Fruit fly (Drosophila melanogaster) whole organism, adult: Measurements from ENCODE around the gene CG7785.

Experiments
- CG11617 ChIP-seq: fragments of 200-800 bp; sonication (Bioruptor generic); optimal IDR thresholded peaks from 2 replicates; lab custom pipeline; 2017; ENCODE audit warnings: mild to moderate bottlenecking, missing biosample characterization, missing genetic modification reagents, missing genetic modification characterization
- CG12768 ChIP-seq: fragments of 200-800 bp; sonication (Bioruptor generic); optimal IDR thresholded peaks from 2 replicates; lab custom pipeline; 2017; ENCODE audit warnings: missing biosample characterization, missing genetic modification characterization, mild to moderate bottlenecking, moderate library complexity, missing genetic modification reagents
- CG14711 ChIP-seq: fragments of 200-800 bp; sonication (Bioruptor generic); optimal IDR thresholded peaks from 2 replicates; lab custom pipeline; 2018; ENCODE audit warnings: missing biosample characterization, mild to moderate bottlenecking, missing genetic modification characterization, moderate library complexity
- CG1620 ChIP-seq: fragments of 200-800 bp; sonication (Bioruptor generic); optimal IDR thresholded peaks from 2 replicates; lab custom pipeline; 2016; ENCODE audit warnings: missing biosample characterization, missing genetic modification characterization
- CG33017 ChIP-seq: fragments of 200-800 bp; sonication (Bioruptor generic); optimal IDR thresholded peaks from 2 replicates; lab custom pipeline; 2018; ENCODE audit warnings: missing biosample characterization, mild to moderate bottlenecking, missing genetic modification characterization, moderate library complexity
- CG5204 ChIP-seq: fragments of 200-800 bp; sonication (Bioruptor generic); optimal IDR thresholded peaks from 2 replicates; lab custom pipeline; 2016; ENCODE audit warnings: missing biosample characterization, missing genetic modification characterization
- CG7045 ChIP-seq: fragments of 200-800 bp; sonication (Bioruptor generic); optimal IDR thresholded peaks from 2 replicates; lab custom pipeline; 2017; ENCODE audit warnings: missing biosample characterization, mild to moderate bottlenecking, missing genetic modification characterization
- CG7101 ChIP-seq: fragments of 200-800 bp; sonication (Bioruptor generic); optimal IDR thresholded peaks from 2 replicates; lab custom pipeline; 2018; ENCODE audit warnings: missing biosample characterization, mild to moderate bottlenecking, missing genetic modification characterization, moderate library complexity
- Clk ChIP-seq: fragments of 200-800 bp; sonication (Bioruptor generic); optimal IDR thresholded peaks from 2 replicates; lab custom pipeline; 2017; ENCODE audit warnings: missing biosample characterization, missing genetic modification characterization
- Crg-1 ChIP-seq: fragments of 200-800 bp; sonication (Bioruptor generic); optimal IDR thresholded peaks from 2 replicates; lab custom pipeline; 2016; ENCODE audit warnings: missing biosample characterization, missing genetic modification characterization
- Hr96 ChIP-seq: fragments of 200-800 bp; sonication (Bioruptor generic); optimal IDR thresholded peaks from 2 replicates; lab custom pipeline; 2016; ENCODE audit warnings: missing biosample characterization, missing genetic modification characterization
- Mnt ChIP-seq: fragments of 200-800 bp; sonication (Bioruptor generic); optimal IDR thresholded peaks from 2 replicates; lab custom pipeline; 2016; ENCODE audit warnings: missing biosample characterization, mild to moderate bottlenecking, missing genetic modification characterization
- bab1 ChIP-seq: fragments of 200-800 bp; sonication (Bioruptor generic); optimal IDR thresholded peaks from 3 replicates; lab custom pipeline; 2019; ENCODE audit warnings: missing biosample characterization, mild to moderate bottlenecking, missing genetic modification characterization, moderate library complexity
- cic ChIP-seq: fragments of 200-800 bp; sonication (Bioruptor generic); optimal IDR thresholded peaks from 2 replicates; lab custom pipeline; 2017; ENCODE audit warnings: missing biosample characterization, mild to moderate bottlenecking, missing genetic modification characterization, moderate library complexity
- cnc ChIP-seq, 2 experiments: fragments of >200 bp; optimal IDR thresholded peaks; 2 replicates each; lab custom pipeline; 2017
- kay ChIP-seq: fragments of 200-800 bp; sonication (Bioruptor generic); peaks from one replicate; lab custom pipeline; 2016; ENCODE audit warnings: missing biosample characterization, missing genetic modification characterization, borderline replicate concordance
- ovo ChIP-seq: fragments of 200-800 bp; sonication (Bioruptor generic); optimal IDR thresholded peaks from 2 replicates; lab custom pipeline; 2016; ENCODE audit warnings: missing biosample characterization, missing genetic modification characterization
- pad ChIP-seq: fragments of 200-800 bp; sonication (Bioruptor generic); optimal IDR thresholded peaks from 3 replicates; lab custom pipeline; 2017; ENCODE audit warnings: missing biosample characterization, missing genetic modification characterization, mild to moderate bottlenecking, moderate library complexity, missing genetic modification reagents
- tj ChIP-seq: fragments of 200-800 bp; sonication (Bioruptor generic); optimal IDR thresholded peaks from 3 replicates; lab custom pipeline; 2017; ENCODE audit warnings: missing biosample characterization, mild to moderate bottlenecking, missing genetic modification characterization, moderate library complexity
- toe ChIP-seq: fragments of 200-800 bp; sonication (Bioruptor generic); optimal IDR thresholded peaks from 2 replicates; lab custom pipeline; 2016; ENCODE audit warnings: missing biosample characterization, missing genetic modification characterization

Gene CG7785

dm6 chr3R:18023407-18023806 is 2.0 kb downstream of the CG7785 start, which contains the start of gene CG7794:
TSS of gene CG7794 (plus strand) at chr3R:18023707.
- no peak for TF ChIP-seq CG7045 (GFP tag; lab: Kevin White, UChicago)
- TF ChIP-seq CG7101 = no peak
- TF ChIP-seq CG14711 (tag; lab: Kevin White, UChicago) = no peak
- TF ChIP-seq CG1620 (GFP tag; lab: Kevin White, UChicago) = no peak
- TF ChIP-seq CG12768 = no peak
- TF ChIP-seq cnc (optimal IDR thresholded peaks at IDR 0.05; lab: Kevin White, UChicago) = no peak
- TF ChIP-seq Hr96 (GFP tag; lab: Kevin White, UChicago) = no peak
- no peak for TF ChIP-seq cic (GFP tag; lab: Kevin White, UChicago)
- no peak for TF ChIP-seq toe (GFP tag; lab: Kevin White, UChicago)
- no peak for TF ChIP-seq CG33017 (tag; lab: Kevin White, UChicago)
- TF ChIP-seq tj (GFP tag; lab: Kevin White, UChicago) = no peak
- no peak for TF ChIP-seq CG5204
- TF ChIP-seq ovo = no peak
- TF ChIP-seq bab1 = no peak
- no peak for TF ChIP-seq Clk

dm6 chr3R:18026536-18026935 is 5.1 kb downstream of the CG7785 start:
- TF ChIP-seq pad (no peak), CG7101 (no peak), CG11617 (GFP tag; lab: Kevin White, UChicago) (no peak), cic (GFP tag; lab: Kevin White, UChicago) (no peak), CG12768 (no peak), toe (GFP tag; lab: Kevin White, UChicago) (no peak), bab1 (no peak), CG1620 (GFP tag; lab: Kevin White, UChicago) (no peak)

- TF ChIP-seq Crg-1 (no peak), CG12768 (no peak), Clk (no peak), CG7101 (no peak), Hr96 (GFP tag; lab: Kevin White, UChicago) (no peak), cic (GFP tag; lab: Kevin White, UChicago) (no peak), Mnt (no peak), toe (GFP tag; lab: Kevin White, UChicago) (no peak), pad (no peak), CG11617 (GFP tag; lab: Kevin White, UChicago) (no peak), kay (GFP tag; lab: Kevin White, UChicago) (no peak), CG7045 (GFP tag; lab: Kevin White, UChicago) (no peak), ovo (no peak), CG5204 (no peak), bab1 (no peak), tj (GFP tag; lab: Kevin White, UChicago) (no peak), CG14711 (tag; lab: Kevin White, UChicago) (no peak)
These were observed 5.9 kb downstream of the CG7785 start for dm6 chr3R:18027307-18027706.

- TF ChIP-seq CG1620 (GFP tag; lab: Kevin White, UChicago) = no peak
- no peak for TF ChIP-seq pad
- TF ChIP-seq cnc (optimal IDR thresholded peaks at IDR 0.05; lab: Kevin White, UChicago) = no peak
- TF ChIP-seq Mnt = no peak
- TF ChIP-seq kay (GFP tag; lab: Kevin White, UChicago) = no peak
- no peak for TF ChIP-seq toe (GFP tag; lab: Kevin White, UChicago)
- no peak for TF ChIP-seq cic (GFP tag; lab: Kevin White, UChicago)
- no peak for TF ChIP-seq CG33017 (tag; lab: Kevin White, UChicago)
- no peak for TF ChIP-seq CG5204
- no peak for TF ChIP-seq Hr96 (GFP tag; lab: Kevin White, UChicago)
- no peak for TF ChIP-seq CG7101
- TF ChIP-seq Crg-1 = no peak
- no peak for TF ChIP-seq CG12768
These were observed 6.4 kb downstream of the CG7785 start for dm6 chr3R:18027789-18028188.

dm6 chr3R:18029105-18029504 is 7.7 kb downstream of the CG7785 start:
- no peak for TF ChIP-seq bab1
- TF ChIP-seq Mnt = no peak
- TF ChIP-seq cic (GFP tag; lab: Kevin White, UChicago) = no peak
- TF ChIP-seq Clk = no peak

dm6 chr3R:18043579-18043978 is 22.2 kb downstream of the CG7785 start:
- TF ChIP-seq Crg-1 (no peak), CG5204 (no peak), CG11617 (GFP tag; lab: Kevin White, UChicago) (no peak), cnc (optimal IDR thresholded peaks at IDR 0.05; lab: Kevin White, UChicago) (no peak), Mnt (no peak), bab1 (no peak), Hr96 (GFP tag; lab: Kevin White, UChicago) (no peak), cic (GFP tag; lab: Kevin White, UChicago) (no peak), pad (no peak)

DNA sequence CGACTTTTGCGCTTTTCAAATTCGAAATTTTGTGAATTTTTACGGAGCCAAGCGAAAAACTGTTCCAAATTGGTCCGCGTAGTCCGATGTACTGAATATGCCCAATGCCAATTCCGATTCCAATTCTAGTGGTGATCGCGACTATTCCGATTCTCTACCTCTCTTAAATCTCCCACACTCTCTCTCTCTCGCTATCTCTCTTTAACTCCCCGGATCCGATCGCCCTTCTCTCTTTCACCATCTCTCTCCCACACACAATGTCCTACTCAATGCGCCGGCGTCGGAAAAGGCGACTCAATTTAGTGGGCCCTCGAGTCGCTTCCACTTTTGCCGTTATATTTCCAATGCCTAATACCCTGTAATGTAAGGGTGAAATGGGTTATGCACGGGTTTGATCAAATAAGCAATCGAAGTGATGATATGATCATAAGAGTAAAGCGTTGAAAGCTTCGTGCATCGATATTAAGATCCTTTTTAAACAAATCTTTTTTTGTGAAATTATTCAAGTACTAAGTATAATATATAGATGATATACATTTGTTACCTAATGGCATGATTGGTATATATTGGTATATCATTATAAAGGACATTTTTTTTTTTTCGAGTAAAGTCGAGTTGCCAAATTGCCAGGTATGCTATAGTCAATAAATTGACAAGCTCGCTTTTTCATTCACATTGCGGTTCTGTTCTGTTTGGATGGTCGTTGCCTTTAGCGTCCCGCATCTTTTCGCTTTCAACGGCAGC is 28.0 kb downstream of the CG7785 start:
- TF ChIP-seq CG1620 (GFP tag; lab: Kevin White, UChicago) (no peak), CG5204 (no peak), CG12768 (no peak), cic (GFP tag; lab: Kevin White, UChicago) (no peak), CG33017 (tag; lab: Kevin White, UChicago) (no peak), Clk (no peak), cnc (optimal IDR thresholded peaks at IDR 0.05; lab: Kevin White, UChicago) (no peak), CG11617 (GFP tag; lab: Kevin White, UChicago) (no peak), CG7045 (GFP tag; lab: Kevin White, UChicago) (no peak), Crg-1 (no peak), bab1 (no peak), Mnt (no peak), pad (no peak), ovo (no peak)
